Fruit fly (Drosophila melanogaster): ENCODE measurements around the gene CG12239.

Gene CG12239

dm6 chrX:5791840-5792239 lies at the start of gene CG12239:
CG12239 (plus strand) TSS chrX:5792140.
- TF ChIP-seq jim (GFP tag; optimal IDR thresholded peaks at IDR 0.05): no peak
- no peak for TF ChIP-seq HLH106 (tag; optimal IDR thresholded peaks at IDR 0.05)
- TF ChIP-seq Rel (GFP tag; optimal IDR thresholded peaks at IDR 0.05): no peak
- no peak for TF ChIP-seq Rel (tag; optimal IDR thresholded peaks at IDR 0.05)
- TF ChIP-seq brk (GFP tag; optimal IDR thresholded peaks at IDR 0.05): no peak
- no peak for TF ChIP-seq N (GFP tag; optimal IDR thresholded peaks at IDR 0.05)
- no peak for TF ChIP-seq Jra (GFP tag; optimal IDR thresholded peaks at IDR 0.05)
- TF ChIP-seq Mio (GFP tag; optimal IDR thresholded peaks at IDR 0.05): no peak
- no peak for TF ChIP-seq OdsH (GFP tag; optimal IDR thresholded peaks at IDR 0.05)
- no peak for TF ChIP-seq Hr78 (GFP tag; optimal IDR thresholded peaks at IDR 0.05)
- no peak for TF ChIP-seq tai (GFP tag; optimal IDR thresholded peaks at IDR 0.05)
- TF ChIP-seq Myc (optimal IDR thresholded peaks at IDR 0.05): no peak
- TF ChIP-seq rgr (GFP tag; optimal IDR thresholded peaks at IDR 0.05): no peak
- TF ChIP-seq lola (GFP tag; optimal IDR thresholded peaks at IDR 0.05): no peak
- no peak for TF ChIP-seq psq (GFP tag; optimal IDR thresholded peaks at IDR 0.05)
- no peak for TF ChIP-seq dsf (GFP tag; optimal IDR thresholded peaks at IDR 0.05; ENCODE audit: borderline replicate concordance)
- no peak for TF ChIP-seq CrebA (GFP tag; optimal IDR thresholded peaks at IDR 0.05; ENCODE audit: borderline replicate concordance)
- TF ChIP-seq br (GFP tag; optimal IDR thresholded peaks at IDR 0.05): no peak
- no peak for TF ChIP-seq usp (GFP tag; optimal IDR thresholded peaks at IDR 0.05)
- no peak for TF ChIP-seq Hr83 (GFP tag; optimal IDR thresholded peaks at IDR 0.05; ENCODE audit: poor library complexity, severe bottlenecking)
- TF ChIP-seq Vsx2 (GFP tag; optimal IDR thresholded peaks at IDR 0.05; ENCODE audit: partially characterized antibody): no peak

dm6 chrX:5744277-5744846 lies 47.6 kb upstream of the CG12239 start:
- TF ChIP-seq dl (GFP tag; optimal IDR thresholded peaks at IDR 0.05; ENCODE audit: insufficient read depth in 1 of 2, partially characterized antibody in 2 of 2) (no peak), psq (GFP tag; optimal IDR thresholded peaks at IDR 0.05) (peak; percentile 28)

dm6 chrX:5744992-5745732 lies 46.8 kb upstream of the CG12239 start:
- peak; percentile 23 for TF ChIP-seq h (GFP tag; optimal IDR thresholded peaks at IDR 0.05)
- no peak for TF ChIP-seq pan (optimal IDR thresholded peaks at IDR 0.05)
- peak; percentile 29 for TF ChIP-seq Hr83 (GFP tag; optimal IDR thresholded peaks at IDR 0.05; ENCODE audit: poor library complexity, severe bottlenecking)
- peak in 1 of 2 experiments; percentile 39 for TF ChIP-seq foxo (GFP tag; optimal IDR thresholded peaks at IDR 0.05)
- TF ChIP-seq Hr78 (GFP tag; optimal IDR thresholded peaks at IDR 0.05): no peak
- peak; percentile 44 for TF ChIP-seq br (GFP tag; optimal IDR thresholded peaks at IDR 0.05)
- peak; percentile 13 for TF ChIP-seq ey (GFP tag; optimal IDR thresholded peaks at IDR 0.05)
- TF ChIP-seq CG9705 (GFP tag; optimal IDR thresholded peaks at IDR 0.05): no peak
- TF ChIP-seq usp (GFP tag; optimal IDR thresholded peaks at IDR 0.05): no peak
- no peak for TF ChIP-seq Jra (GFP tag; optimal IDR thresholded peaks at IDR 0.05)
- no peak for TF ChIP-seq tai (GFP tag; optimal IDR thresholded peaks at IDR 0.05)
- TF ChIP-seq rgr (GFP tag; optimal IDR thresholded peaks at IDR 0.05): peak; percentile 13
- peak; percentile 74 for TF ChIP-seq woc (GFP tag; optimal IDR thresholded peaks at IDR 0.05)
- TF ChIP-seq fru (GFP tag; optimal IDR thresholded peaks at IDR 0.05): peak; percentile 8

- TF ChIP-seq Dfd (GFP tag; optimal IDR thresholded peaks at IDR 0.05) (no peak), HLH106 (tag; optimal IDR thresholded peaks at IDR 0.05) (peak; percentile 85), CG32264 (GFP tag; optimal IDR thresholded peaks at IDR 0.05) (peak; percentile 82), Hr83 (GFP tag; optimal IDR thresholded peaks at IDR 0.05; ENCODE audit: poor library complexity, severe bottlenecking) (peak; percentile 54), rgr (GFP tag; optimal IDR thresholded peaks at IDR 0.05) (peak; percentile 87), fru (GFP tag; optimal IDR thresholded peaks at IDR 0.05) (peak; percentile 83), psq (GFP tag; optimal IDR thresholded peaks at IDR 0.05) (peak; percentile 52), Sp1 (GFP tag; optimal IDR thresholded peaks at IDR 0.05) (peak; percentile 70), dsf (GFP tag; optimal IDR thresholded peaks at IDR 0.05; ENCODE audit: borderline replicate concordance) (no peak), Abd-B (GFP tag; optimal IDR thresholded peaks at IDR 0.05) (no peak), CG9705 (GFP tag; optimal IDR thresholded peaks at IDR 0.05) (peak; percentile 68), dmrt93B (GFP tag; optimal IDR thresholded peaks at IDR 0.05) (peak; percentile 67), lola (GFP tag; optimal IDR thresholded peaks at IDR 0.05) (peak; percentile 81), N (GFP tag; optimal IDR thresholded peaks at IDR 0.05) (no peak), tai (GFP tag; optimal IDR thresholded peaks at IDR 0.05) (no peak), GATAd (GFP tag; optimal IDR thresholded peaks at IDR 0.05) (no peak), usp (GFP tag; optimal IDR thresholded peaks at IDR 0.05) (no peak), h (GFP tag; optimal IDR thresholded peaks at IDR 0.05) (peak; percentile 87), Hr78 (GFP tag; optimal IDR thresholded peaks at IDR 0.05) (no peak), Vsx2 (GFP tag; optimal IDR thresholded peaks at IDR 0.05; ENCODE audit: partially characterized antibody) (no peak), ey (GFP tag; optimal IDR thresholded peaks at IDR 0.05) (peak; percentile 89), br (GFP tag; optimal IDR thresholded peaks at IDR 0.05) (peak; percentile 86), Mio (GFP tag; optimal IDR thresholded peaks at IDR 0.05) (peak; percentile 48), CrebA (GFP tag; optimal IDR thresholded peaks at IDR 0.05; ENCODE audit: borderline replicate concordance) (no peak), jim (GFP tag; optimal IDR thresholded peaks at IDR 0.05) (peak; percentile 51), foxo (GFP tag; optimal IDR thresholded peaks at IDR 0.05) (peak in 1 of 2 experiments; percentile 88), sage (GFP tag; optimal IDR thresholded peaks at IDR 0.05) (peak; percentile 72), pan (optimal IDR thresholded peaks at IDR 0.05) (no peak), woc (GFP tag; optimal IDR thresholded peaks at IDR 0.05) (no peak)
Observed at dm6 chrX:5745840-5746815, 45.8 kb upstream of the CG12239 start.

All from whole organism, wandering third instar larva.